Fruit fly (Drosophila melanogaster): ENCODE results near the gene CG3386.

The CG3386 gene

DNA sequence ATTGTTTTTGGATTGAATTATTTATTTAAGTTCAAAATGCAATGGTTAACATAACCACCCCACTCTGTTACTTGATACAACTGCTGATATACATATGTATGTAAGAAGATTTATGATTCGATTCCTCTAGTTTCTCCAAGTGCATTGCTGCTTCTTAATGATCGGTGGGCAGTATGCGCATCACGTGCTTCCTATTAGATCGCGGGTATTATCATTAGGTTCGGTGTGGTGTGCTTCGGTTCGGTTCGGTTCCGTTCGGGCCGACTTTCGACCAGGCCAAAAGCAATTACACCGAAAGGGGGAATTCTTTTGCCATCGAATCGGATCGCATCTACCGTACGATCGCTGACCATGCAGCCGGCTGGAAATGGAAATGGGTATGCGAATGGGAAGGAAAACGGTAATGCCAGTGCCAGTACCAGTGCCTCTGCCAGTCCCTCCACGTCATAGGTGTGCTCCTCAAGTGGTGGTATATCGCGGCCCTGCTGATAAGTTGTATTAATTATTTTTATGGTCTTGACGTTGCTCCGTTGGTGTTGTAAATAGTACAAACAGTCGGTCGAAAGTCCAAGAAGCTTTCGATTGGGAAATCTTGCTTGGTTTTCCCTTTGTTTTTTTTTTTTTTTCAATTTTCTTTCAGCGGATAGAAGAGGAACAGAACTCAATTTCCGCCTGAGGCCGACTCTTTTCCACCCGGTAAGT is 44.8 kb downstream of the CG3386 start (continued):
- TF ChIP-seq BtbVII (GFP tag; optimal IDR thresholded peaks at IDR 0.05) (no peak), CG33213 (GFP tag; optimal IDR thresholded peaks at IDR 0.05) (no peak), Dad (GFP tag; optimal IDR thresholded peaks at IDR 0.05) (no peak), Deaf1 (tag; optimal IDR thresholded peaks at IDR 0.05) (peak; percentile 93), rib (GFP tag; IDR thresholded peaks at IDR 0.05) (peak; percentile 19; the same call in 1 of the 2 replicates), ci (GFP tag; IDR thresholded peaks at IDR 0.05) (peak; percentile 7; the same call in 1 of the 3 replicates), grn (GFP tag; optimal IDR thresholded peaks at IDR 0.05) (peak; percentile 6), btn (GFP tag; optimal IDR thresholded peaks at IDR 0.05) (no peak), gem (tag; optimal IDR thresholded peaks at IDR 0.05) (peak; percentile 3), Dp (GFP tag; optimal IDR thresholded peaks at IDR 0.05) (no peak), Drgx (GFP tag; IDR thresholded peaks at IDR 0.05) (0 out of 2 replicates have a peak, but pooled peaks have one; percentile 16), CG11456 (GFP tag; IDR thresholded peaks at IDR 0.05) (no peak), CG9797 (GFP tag; optimal IDR thresholded peaks at IDR 0.05) (no peak), chinmo (GFP tag; IDR thresholded peaks at IDR 0.05; ENCODE audit: partially characterized antibody) (0 out of 4 replicates have a peak, but pooled peaks have one; percentile 49), Spps (tag; optimal IDR thresholded peaks at IDR 0.05) (no peak), CG2199 (GFP tag; IDR thresholded peaks at IDR 0.05) (no peak), mirr (GFP tag; optimal IDR thresholded peaks at IDR 0.05) (peak; percentile 57), kni (GFP tag; optimal IDR thresholded peaks at IDR 0.05) (peak; percentile 60), Bgb (GFP tag; IDR thresholded peaks at IDR 0.05; ENCODE audit: partially characterized antibody) (no peak), crc (GFP tag; optimal IDR thresholded peaks at IDR 0.05) (no peak), NC2α (GFP tag; optimal IDR thresholded peaks at IDR 0.05) (no peak), oc (tag; optimal IDR thresholded peaks at IDR 0.05) (no peak), CG6272 (GFP tag; IDR thresholded peaks at IDR 0.05) (no peak), B-H1 (GFP tag; IDR thresholded peaks at IDR 0.05) (no peak), gsb-n (tag; optimal IDR thresholded peaks at IDR 0.05) (no peak)

DNA sequence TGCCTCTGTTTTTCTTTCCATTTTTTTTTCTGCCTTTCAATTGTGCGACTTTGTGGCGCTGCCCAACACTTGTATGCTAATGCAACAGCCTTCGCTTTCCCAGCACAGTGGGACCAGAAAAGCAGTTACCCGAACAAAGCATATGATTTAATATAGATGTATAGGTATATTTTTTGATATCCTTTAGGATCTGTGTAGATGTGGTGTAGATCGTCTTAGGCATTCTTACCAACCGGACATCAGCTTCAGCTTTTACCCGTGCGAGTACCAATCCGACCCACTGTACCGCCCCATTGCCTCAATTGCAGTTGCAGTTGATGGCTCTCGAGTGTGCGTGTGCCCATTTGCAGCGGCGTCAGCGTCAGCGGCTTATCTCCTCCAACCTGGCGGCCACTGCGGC is 45.8 kb downstream of the CG3386 start:
- no peak for TF ChIP-seq sna (GFP tag; IDR thresholded peaks at IDR 0.05; ENCODE audit: partially characterized antibody)
- TF ChIP-seq CkIIα-i1 (GFP tag; IDR thresholded peaks at IDR 0.05) = no peak
- TF ChIP-seq lov (optimal IDR thresholded peaks at IDR 0.05) = no peak
- TF ChIP-seq lov (GFP tag; IDR thresholded peaks at IDR 0.05) = 0 out of 3 replicates have a peak, but pooled peaks have one; percentile 69
- no peak for TF ChIP-seq Scr (GFP tag; IDR thresholded peaks at IDR 0.05; ENCODE audit: partially characterized antibody)
- peak; percentile 72 for TF ChIP-seq CG6689 (GFP tag; IDR thresholded peaks at IDR 0.05)
- TF ChIP-seq Adf1 (GFP tag; IDR thresholded peaks at IDR 0.05) = no peak
- TF ChIP-seq Aef1 (GFP tag; IDR thresholded peaks at IDR 0.05) = no peak
- TF ChIP-seq Atf-2 (GFP tag; optimal IDR thresholded peaks at IDR 0.05) = peak; percentile 29
- TF ChIP-seq br (optimal IDR thresholded peaks at IDR 0.05) = no peak
- peak; percentile 34 for TF ChIP-seq CG13775 (GFP tag; optimal IDR thresholded peaks at IDR 0.05)
- TF ChIP-seq CG2116 (GFP tag; optimal IDR thresholded peaks at IDR 0.05) = peak; percentile 23
- no peak for TF ChIP-seq CG7372 (GFP tag; IDR thresholded peaks at IDR 0.05)
- peak; percentile 72 for TF ChIP-seq Rx (GFP tag; IDR thresholded peaks at IDR 0.05)
- TF ChIP-seq CG2875 (GFP tag; optimal IDR thresholded peaks at IDR 0.05) = peak; percentile 71
- no peak for TF ChIP-seq Oaz (GFP tag; IDR thresholded peaks at IDR 0.05)
- TF ChIP-seq pfk (GFP tag; optimal IDR thresholded peaks at IDR 0.05) = no peak
- TF ChIP-seq inv (GFP tag; IDR thresholded peaks at IDR 0.05; ENCODE audit: partially characterized antibody) = no peak
- TF ChIP-seq bigmax (GFP tag; optimal IDR thresholded peaks at IDR 0.05) = no peak
- TF ChIP-seq pnt (GFP tag; optimal IDR thresholded peaks at IDR 0.05) = peak; percentile 20
- peak; percentile 65 for TF ChIP-seq CG10959 (GFP tag; IDR thresholded peaks at IDR 0.05)
- peak; percentile 6 for TF ChIP-seq CG17186 (GFP tag; optimal IDR thresholded peaks at IDR 0.05)
- no peak for TF ChIP-seq CG2120 (GFP tag; optimal IDR thresholded peaks at IDR 0.05)
- peak; percentile 62 for TF ChIP-seq H2.0 (GFP tag; IDR thresholded peaks at IDR 0.05)
- peak; percentile 16; the same call in 1 of the 2 replicates for TF ChIP-seq wdn (GFP tag; IDR thresholded peaks at IDR 0.05)
- peak; percentile 58 for TF ChIP-seq tio (GFP tag; optimal IDR thresholded peaks at IDR 0.05)
- TF ChIP-seq CG12155 (GFP tag; optimal IDR thresholded peaks at IDR 0.05) = peak; percentile 28
